Worm (Caenorhabditis elegans): Measurements from ENCODE around the gene C09F12.2.

- TF ChIP-seq ama-1 (optimal IDR thresholded peaks at IDR 0.05) (no peak), tbx-11 (GFP tag; IDR thresholded peaks at IDR 0.05) (no peak), hmbx-1 (tag; optimal IDR thresholded peaks at IDR 0.05) (no peak), scrt-1 (GFP tag; IDR thresholded peaks at IDR 0.05) (no peak), tbx-37 (GFP tag; conservative IDR thresholded peaks at IDR 0.05) (no peak)
Measured at ce11 chrX:11076491-11076890, 22.8 kb downstream of the C09F12.2 start, which contains the start of gene W04G3.12.

Data from whole organism, early embryonic.